Fruit fly (Drosophila melanogaster): ENCODE results near the gene Vm26Aa.

Gene Vm26Aa

DNA sequence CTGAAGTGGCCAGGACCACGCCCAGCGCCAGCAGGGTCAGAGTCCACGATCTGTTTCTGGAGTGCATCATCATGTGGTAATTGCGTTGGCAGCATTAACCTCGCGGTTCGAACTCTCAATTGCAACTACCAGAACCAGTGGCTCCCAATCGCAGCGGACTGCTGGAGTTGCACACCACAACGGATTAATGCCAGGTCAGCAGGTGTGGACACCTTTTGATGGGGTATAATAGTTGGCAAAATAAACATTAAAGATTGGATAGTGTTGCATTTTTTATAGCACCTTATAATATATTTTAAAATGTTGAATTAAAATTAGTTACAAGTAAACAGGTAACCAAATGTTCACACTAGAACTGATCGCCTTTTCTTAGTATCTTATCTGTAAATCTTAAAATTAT, 4.1 kb upstream of the Vm26Aa start:
- TF ChIP-seq tj (GFP tag; optimal IDR thresholded peaks at IDR 0.05) (peak; percentile 94), Mnt (GFP tag; optimal IDR thresholded peaks at IDR 0.05) (no peak)

DNA sequence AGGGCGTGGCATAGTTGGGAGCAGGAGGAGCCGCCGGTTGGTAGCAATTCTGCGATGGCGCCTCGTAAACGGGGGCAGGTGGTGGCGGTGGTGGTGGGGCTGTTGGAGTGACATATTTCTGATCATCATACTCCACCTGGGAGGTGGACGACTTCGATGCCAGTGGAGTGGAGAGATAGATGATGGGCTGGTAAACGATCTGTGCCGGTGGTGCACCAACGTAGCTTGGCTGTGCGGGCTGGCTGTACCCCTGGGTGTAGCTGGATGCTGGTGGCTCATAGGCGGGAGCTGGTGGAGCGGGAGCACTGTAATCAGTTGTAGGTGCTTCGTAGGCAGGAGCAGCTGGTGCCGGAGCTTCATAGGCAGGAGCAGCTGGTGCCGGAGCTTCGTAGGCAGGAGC, 3.1 kb upstream of the Vm26Aa start:
- TF ChIP-seq tj (GFP tag; optimal IDR thresholded peaks at IDR 0.05) (no peak), ovo (GFP tag; optimal IDR thresholded peaks at IDR 0.05) (no peak), CG11617 (GFP tag; optimal IDR thresholded peaks at IDR 0.05) (no peak), toe (GFP tag; optimal IDR thresholded peaks at IDR 0.05) (no peak), cnc (optimal IDR thresholded peaks at IDR 0.05) (no peak), bab1 (GFP tag; optimal IDR thresholded peaks at IDR 0.05) (no peak), CG12768 (GFP tag; optimal IDR thresholded peaks at IDR 0.05) (no peak), CG5204 (GFP tag; optimal IDR thresholded peaks at IDR 0.05) (no peak), CG1620 (GFP tag; optimal IDR thresholded peaks at IDR 0.05) (no peak), Clk (GFP tag; optimal IDR thresholded peaks at IDR 0.05) (no peak), cic (GFP tag; optimal IDR thresholded peaks at IDR 0.05) (no peak), Hr96 (GFP tag; optimal IDR thresholded peaks at IDR 0.05) (no peak), CG33017 (tag; optimal IDR thresholded peaks at IDR 0.05) (no peak), CG7101 (tag; optimal IDR thresholded peaks at IDR 0.05) (no peak), kay (GFP tag; ENCODE audit: borderline replicate concordance) (no peak), CG7045 (GFP tag; optimal IDR thresholded peaks at IDR 0.05) (no peak), Crg-1 (GFP tag; optimal IDR thresholded peaks at IDR 0.05) (no peak), Mnt (GFP tag; optimal IDR thresholded peaks at IDR 0.05) (no peak), CG14711 (tag; optimal IDR thresholded peaks at IDR 0.05) (no peak), pad (GFP tag; optimal IDR thresholded peaks at IDR 0.05) (no peak)

DNA sequence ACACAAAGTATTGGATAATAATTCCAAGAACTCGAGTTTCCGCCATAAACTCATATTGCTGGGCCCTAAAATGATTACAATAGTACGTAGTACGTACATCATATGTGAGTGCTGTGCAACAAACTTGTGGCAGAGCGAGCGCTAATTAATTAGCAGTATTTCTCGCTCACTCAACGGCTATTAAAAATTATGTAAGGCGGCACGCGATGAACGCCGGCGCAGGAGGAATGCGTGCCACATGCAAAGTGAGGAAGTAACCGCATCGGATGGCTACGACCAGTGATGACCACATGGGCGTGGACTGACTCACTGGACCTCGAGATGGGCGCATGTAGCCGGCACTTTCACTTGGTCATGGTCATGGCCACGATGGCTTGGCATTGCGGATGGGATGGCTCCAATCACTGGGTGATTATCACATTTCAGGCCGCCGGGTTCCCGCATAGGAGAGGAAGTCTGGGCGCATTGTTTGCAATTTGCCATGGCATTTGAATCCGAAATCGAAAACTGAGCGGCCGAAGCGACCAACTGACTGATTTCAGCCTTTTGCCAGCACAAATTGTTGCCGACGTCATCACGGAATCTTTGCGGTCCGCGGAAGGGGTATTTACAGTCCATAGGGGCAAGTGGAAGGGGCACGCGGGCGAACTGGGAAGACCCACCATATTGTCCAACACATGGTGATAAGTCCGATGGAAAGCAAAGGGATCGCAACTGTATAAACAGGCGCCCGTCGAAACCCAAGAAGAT, 1.2 kb upstream of the Vm26Aa start:
- TF ChIP-seq CG14711 (tag; optimal IDR thresholded peaks at IDR 0.05) (no peak), CG5204 (GFP tag; optimal IDR thresholded peaks at IDR 0.05) (no peak), toe (GFP tag; optimal IDR thresholded peaks at IDR 0.05) (no peak), CG7101 (tag; optimal IDR thresholded peaks at IDR 0.05) (no peak), pad (GFP tag; optimal IDR thresholded peaks at IDR 0.05) (no peak), CG12768 (GFP tag; optimal IDR thresholded peaks at IDR 0.05) (no peak), tj (GFP tag; optimal IDR thresholded peaks at IDR 0.05) (peak; percentile 93), Mnt (GFP tag; optimal IDR thresholded peaks at IDR 0.05) (no peak), kay (GFP tag; ENCODE audit: borderline replicate concordance) (no peak), Crg-1 (GFP tag; optimal IDR thresholded peaks at IDR 0.05) (peak; percentile 0), CG7045 (GFP tag; optimal IDR thresholded peaks at IDR 0.05) (no peak), CG11617 (GFP tag; optimal IDR thresholded peaks at IDR 0.05) (no peak), CG1620 (GFP tag; optimal IDR thresholded peaks at IDR 0.05) (no peak)

DNA sequence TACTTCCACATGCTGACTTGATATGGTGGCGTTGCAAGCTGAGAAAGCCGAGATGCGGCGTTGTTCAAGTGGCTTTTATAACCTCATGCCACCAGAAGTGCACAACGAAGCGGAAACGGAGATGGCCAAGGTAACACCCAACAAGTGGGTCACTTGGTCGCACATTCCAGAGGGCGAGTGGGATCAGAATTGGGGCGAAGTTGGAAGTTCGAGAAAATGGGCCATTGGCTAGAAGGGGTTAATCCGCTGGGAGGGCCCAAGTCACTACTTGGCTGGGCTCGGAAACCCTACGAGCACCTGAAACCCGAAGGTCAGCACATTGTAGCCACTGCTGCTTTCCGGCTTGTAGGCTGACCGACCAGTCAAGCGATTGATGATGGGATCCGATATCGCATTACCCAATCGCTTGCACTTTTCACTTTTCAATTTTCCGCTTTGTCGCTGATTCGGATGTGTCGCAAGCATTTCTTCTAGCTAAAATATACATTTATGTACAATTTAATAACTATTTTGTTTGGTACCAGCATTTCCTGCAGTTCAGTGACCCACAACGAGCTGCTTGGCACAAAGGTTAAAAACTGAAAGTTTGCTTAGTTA, 1.5 kb downstream of the Vm26Aa start, which contains the start of gene Vm26Ac:
Vm26Ac (minus strand) TSS at position 51 of the 597 bp plus-strand sequence.
- TF ChIP-seq Clk (GFP tag; optimal IDR thresholded peaks at IDR 0.05) (no peak), tj (GFP tag; optimal IDR thresholded peaks at IDR 0.05) (peak; percentile 97), CG11617 (GFP tag; optimal IDR thresholded peaks at IDR 0.05) (no peak)

DNA sequence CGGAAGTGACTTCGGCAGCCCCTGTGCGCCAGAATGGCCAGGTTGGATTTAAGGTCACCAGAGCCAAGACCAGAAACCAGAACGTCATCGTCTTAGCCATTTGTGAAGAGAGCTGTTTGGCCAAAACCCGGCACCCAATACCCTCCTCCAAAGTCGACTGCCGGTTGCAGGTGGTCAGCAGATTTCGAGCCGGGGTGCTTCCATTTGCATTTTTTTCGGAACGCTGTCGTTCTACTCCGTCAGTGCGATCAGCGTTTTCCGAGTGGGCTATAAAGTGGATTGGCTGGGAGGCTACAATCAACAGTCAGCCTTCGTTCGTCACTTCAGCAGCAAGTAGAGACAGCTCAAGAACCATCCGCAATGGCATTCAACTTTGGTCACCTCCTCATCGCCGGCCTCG, 3.4 kb downstream of the Vm26Aa start, which contains the start of the genes CG13998 and Vm26Ab:
CG13998 (minus strand) TSS at position 114 of the 400 bp plus-strand sequence.
Vm26Ab (plus strand) TSS at position 299 of the 400 bp plus-strand sequence.
- no peak for TF ChIP-seq CG33017 (tag; optimal IDR thresholded peaks at IDR 0.05)
- TF ChIP-seq cic (GFP tag; optimal IDR thresholded peaks at IDR 0.05): no peak
- TF ChIP-seq cnc (optimal IDR thresholded peaks at IDR 0.05): no peak
- TF ChIP-seq CG7101 (tag; optimal IDR thresholded peaks at IDR 0.05): no peak
- TF ChIP-seq tj (GFP tag; optimal IDR thresholded peaks at IDR 0.05): peak; percentile 99
- TF ChIP-seq Mnt (GFP tag; optimal IDR thresholded peaks at IDR 0.05): no peak

DNA sequence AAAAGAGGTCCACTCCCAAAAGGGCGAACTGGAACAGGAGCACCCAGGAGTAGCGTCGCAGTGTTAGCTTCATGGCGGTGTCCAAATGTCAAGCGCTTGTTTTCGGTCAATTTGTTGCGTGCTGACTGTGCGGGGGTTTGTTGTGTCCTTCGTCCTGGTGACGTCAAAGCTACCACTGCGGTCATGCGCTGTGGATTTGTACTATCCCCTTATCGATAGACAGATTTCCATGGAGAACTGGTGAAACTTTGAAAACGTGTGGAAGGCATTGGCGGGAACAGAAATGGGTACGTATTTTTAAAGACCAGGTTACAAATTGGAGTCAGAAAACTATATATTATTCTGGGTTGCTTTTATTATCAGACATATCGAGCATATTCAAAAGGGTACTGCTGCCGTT, 4.0 kb downstream of the Vm26Aa start, which contains the start of gene CG13999:
CG13999 (minus strand) TSS at position 314 of the 400 bp plus-strand sequence.
- no peak for TF ChIP-seq CG7045 (GFP tag; optimal IDR thresholded peaks at IDR 0.05)
- TF ChIP-seq CG12768 (GFP tag; optimal IDR thresholded peaks at IDR 0.05): no peak
- no peak for TF ChIP-seq CG11617 (GFP tag; optimal IDR thresholded peaks at IDR 0.05)
- TF ChIP-seq tj (GFP tag; optimal IDR thresholded peaks at IDR 0.05): no peak
- TF ChIP-seq CG14711 (tag; optimal IDR thresholded peaks at IDR 0.05): no peak

DNA sequence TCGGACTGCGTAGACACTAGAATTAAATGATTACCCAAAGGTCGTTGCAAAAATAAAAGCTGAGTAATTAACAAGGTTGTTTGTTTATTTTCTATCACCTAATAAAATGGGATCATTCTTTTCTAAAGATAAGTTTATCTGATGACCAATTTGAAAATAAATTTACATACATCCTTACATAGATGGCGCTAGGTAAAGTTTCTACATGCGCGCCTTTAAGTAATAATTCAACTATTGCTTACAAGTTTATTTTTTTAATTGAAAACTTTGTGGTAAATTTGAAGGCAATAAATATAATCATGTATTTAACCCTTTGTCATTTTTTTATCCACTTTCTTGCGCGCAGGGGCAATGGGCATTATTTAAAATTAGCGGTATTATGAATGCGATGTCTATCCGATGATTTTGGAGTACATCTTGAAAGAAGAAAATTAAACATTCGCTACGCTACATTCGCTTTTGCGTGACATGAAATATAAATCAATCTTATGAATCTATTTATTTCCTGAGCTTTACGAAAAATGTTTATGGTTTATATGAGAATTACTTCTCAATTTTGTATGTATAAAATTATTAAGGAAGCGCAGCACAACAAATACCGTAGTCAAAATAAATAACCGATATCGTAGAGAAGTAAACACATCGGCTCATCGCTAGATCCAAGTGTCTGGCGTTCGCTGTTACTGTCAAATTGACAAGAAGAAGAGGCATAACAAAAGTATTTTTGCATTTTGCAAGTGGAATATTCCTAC, 11.2 kb downstream of the Vm26Aa start, which contains the start of gene CG9044:
CG9044 (plus strand) TSS at position 676 of the 752 bp plus-strand sequence.
- TF ChIP-seq CG7101 (tag; optimal IDR thresholded peaks at IDR 0.05) (peak; percentile 54), CG5204 (GFP tag; optimal IDR thresholded peaks at IDR 0.05) (peak; percentile 72), pad (GFP tag; optimal IDR thresholded peaks at IDR 0.05) (peak; percentile 71), kay (GFP tag; ENCODE audit: borderline replicate concordance) (no peak), bab1 (GFP tag; optimal IDR thresholded peaks at IDR 0.05) (peak; percentile 72), Crg-1 (GFP tag; optimal IDR thresholded peaks at IDR 0.05) (peak; percentile 34), ovo (GFP tag; optimal IDR thresholded peaks at IDR 0.05) (peak; percentile 32), toe (GFP tag; optimal IDR thresholded peaks at IDR 0.05) (no peak), CG33017 (tag; optimal IDR thresholded peaks at IDR 0.05) (no peak), CG1620 (GFP tag; optimal IDR thresholded peaks at IDR 0.05) (peak; percentile 78), CG7045 (GFP tag; optimal IDR thresholded peaks at IDR 0.05) (peak; percentile 43), cnc (optimal IDR thresholded peaks at IDR 0.05) (no peak), Hr96 (GFP tag; optimal IDR thresholded peaks at IDR 0.05) (no peak), CG14711 (tag; optimal IDR thresholded peaks at IDR 0.05) (peak; percentile 51), cic (GFP tag; optimal IDR thresholded peaks at IDR 0.05) (peak; percentile 34), Clk (GFP tag; optimal IDR thresholded peaks at IDR 0.05) (peak; percentile 11), tj (GFP tag; optimal IDR thresholded peaks at IDR 0.05) (peak; percentile 62), Mnt (GFP tag; optimal IDR thresholded peaks at IDR 0.05) (peak; percentile 51), CG11617 (GFP tag; optimal IDR thresholded peaks at IDR 0.05) (peak; percentile 70), CG12768 (GFP tag; optimal IDR thresholded peaks at IDR 0.05) (no peak)

All from whole organism, adult.